Fruit fly (Drosophila melanogaster): ENCODE measurements around the gene cv-d.
A peak's percentile ranks its signal among the peaks of the same experiment; 100 is the strongest.

The cv-d gene

dm6 chr3R:15853347-15853746 is at the start of gene cv-d:
cv-d (minus strand) TSS chr3R:15853581.
- TF ChIP-seq CG32121 (GFP tag; IDR thresholded peaks at IDR 0.05) (no peak), EcR (GFP tag; optimal IDR thresholded peaks at IDR 0.05) (peak; percentile 27), Pif1B (GFP tag; optimal IDR thresholded peaks at IDR 0.05) (no peak), rn (GFP tag; IDR thresholded peaks at IDR 0.05) (no peak), gl (tag; optimal IDR thresholded peaks at IDR 0.05) (no peak), CG8301 (tag; optimal IDR thresholded peaks at IDR 0.05) (no peak)

dm6 chr3R:15901097-15901709 is 47.8 kb upstream of the cv-d start:
- TF ChIP-seq Ets98B (GFP tag; IDR thresholded peaks at IDR 0.05) = peak; percentile 92
- TF ChIP-seq CG32121 (GFP tag; IDR thresholded peaks at IDR 0.05) = peak; percentile 86
- 0 out of 2 replicates have a peak, but pooled peaks have one; percentile 36 for TF ChIP-seq rn (GFP tag; IDR thresholded peaks at IDR 0.05)
- peak; percentile 89 for TF ChIP-seq CG12605 (GFP tag; IDR thresholded peaks at IDR 0.05)
- peak; percentile 95 for TF ChIP-seq fd96Ca (GFP tag; IDR thresholded peaks at IDR 0.05)
- TF ChIP-seq CG10348 (GFP tag; IDR thresholded peaks at IDR 0.05) = peak; percentile 62; the same call in 1 of the 2 replicates
- TF ChIP-seq CG4496 (GFP tag; IDR thresholded peaks at IDR 0.05) = peak; percentile 91

dm6 chr3R:15899650-15900049 is 46.3 kb upstream of the cv-d start:
- TF ChIP-seq CG32121 (GFP tag; IDR thresholded peaks at IDR 0.05) (no peak), fd96Ca (GFP tag; IDR thresholded peaks at IDR 0.05) (peak; percentile 69), D1 (tag; optimal IDR thresholded peaks at IDR 0.05) (no peak), CG8301 (tag; optimal IDR thresholded peaks at IDR 0.05) (peak; percentile 62), CG34367 (tag; optimal IDR thresholded peaks at IDR 0.05) (peak; percentile 74), gl (tag; optimal IDR thresholded peaks at IDR 0.05) (peak; percentile 54), CG10348 (GFP tag; IDR thresholded peaks at IDR 0.05) (no peak), CG8159 (tag; optimal IDR thresholded peaks at IDR 0.05) (peak; percentile 77), Pif1A (GFP tag; optimal IDR thresholded peaks at IDR 0.05) (peak; percentile 70), EcR (GFP tag; optimal IDR thresholded peaks at IDR 0.05) (no peak), Snoo (tag; optimal IDR thresholded peaks at IDR 0.05) (peak; percentile 42), Pif1B (GFP tag; optimal IDR thresholded peaks at IDR 0.05) (peak; percentile 64), CG9948 (tag; optimal IDR thresholded peaks at IDR 0.05) (peak; percentile 77), Ets98B (GFP tag; IDR thresholded peaks at IDR 0.05) (peak; percentile 51; the same call in 1 of the 2 replicates), CG12605 (GFP tag; IDR thresholded peaks at IDR 0.05) (peak; percentile 57; the same call in 1 of the 2 replicates), CG17806 (tag; optimal IDR thresholded peaks at IDR 0.05) (peak; percentile 73), CG15710 (tag; optimal IDR thresholded peaks at IDR 0.05) (peak; percentile 78), CG4496 (GFP tag; IDR thresholded peaks at IDR 0.05) (peak; percentile 61; the same call in 1 of the 3 replicates), CG14655 (GFP tag; optimal IDR thresholded peaks at IDR 0.05) (peak; percentile 63), CG13204 (GFP tag; optimal IDR thresholded peaks at IDR 0.05) (no peak), rn (GFP tag; IDR thresholded peaks at IDR 0.05) (no peak)

DNA sequence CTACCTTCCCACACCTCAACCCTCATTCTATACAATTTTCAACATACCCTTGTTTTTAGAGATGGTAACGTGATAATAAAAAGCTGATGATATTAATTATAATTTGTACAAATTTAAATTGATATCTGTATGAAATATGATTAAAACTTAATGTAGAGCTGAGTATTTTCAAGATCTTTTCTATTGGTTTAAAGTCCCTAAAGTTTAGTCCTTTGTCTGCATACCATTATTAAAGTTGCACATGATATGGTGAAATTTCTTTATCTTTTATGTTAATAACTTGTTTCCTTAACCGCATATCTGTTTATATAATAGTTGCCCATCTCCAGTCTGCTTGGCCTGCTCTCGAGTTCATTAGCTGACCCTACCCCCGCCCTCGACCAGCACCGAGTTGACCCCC is 44.9 kb upstream of the cv-d start:
- TF ChIP-seq Pif1A (GFP tag; optimal IDR thresholded peaks at IDR 0.05) (no peak), CG14655 (GFP tag; optimal IDR thresholded peaks at IDR 0.05) (peak; percentile 34), CG8159 (tag; optimal IDR thresholded peaks at IDR 0.05) (peak; percentile 15), CG8301 (tag; optimal IDR thresholded peaks at IDR 0.05) (peak; percentile 21), CG15710 (tag; optimal IDR thresholded peaks at IDR 0.05) (no peak)

- TF ChIP-seq CG17806 (tag; optimal IDR thresholded peaks at IDR 0.05) = no peak
- no peak for TF ChIP-seq CG4496 (GFP tag; IDR thresholded peaks at IDR 0.05)
- no peak for TF ChIP-seq D1 (tag; optimal IDR thresholded peaks at IDR 0.05)
- no peak for TF ChIP-seq CG32121 (GFP tag; IDR thresholded peaks at IDR 0.05)
- no peak for TF ChIP-seq rn (GFP tag; IDR thresholded peaks at IDR 0.05)
- TF ChIP-seq Pif1B (GFP tag; optimal IDR thresholded peaks at IDR 0.05) = no peak
- TF ChIP-seq Pif1A (GFP tag; optimal IDR thresholded peaks at IDR 0.05) = no peak
- TF ChIP-seq fd96Ca (GFP tag; IDR thresholded peaks at IDR 0.05) = no peak
- no peak for TF ChIP-seq Snoo (tag; optimal IDR thresholded peaks at IDR 0.05)
- no peak for TF ChIP-seq CG12605 (GFP tag; IDR thresholded peaks at IDR 0.05)
- TF ChIP-seq CG34367 (tag; optimal IDR thresholded peaks at IDR 0.05) = no peak
- no peak for TF ChIP-seq CG13204 (GFP tag; optimal IDR thresholded peaks at IDR 0.05)
- TF ChIP-seq CG14655 (GFP tag; optimal IDR thresholded peaks at IDR 0.05) = no peak
- no peak for TF ChIP-seq CG9948 (tag; optimal IDR thresholded peaks at IDR 0.05)
- no peak for TF ChIP-seq gl (tag; optimal IDR thresholded peaks at IDR 0.05)
- TF ChIP-seq CG8301 (tag; optimal IDR thresholded peaks at IDR 0.05) = no peak
- TF ChIP-seq CG8159 (tag; optimal IDR thresholded peaks at IDR 0.05) = no peak
Observed at dm6 chr3R:15895978-15896377, 42.6 kb upstream of the cv-d start, which contains the start of gene CG14877. CG14877 (minus strand) TSS chr3R:15896078.

- TF ChIP-seq EcR (GFP tag; optimal IDR thresholded peaks at IDR 0.05) (no peak), CG8159 (tag; optimal IDR thresholded peaks at IDR 0.05) (no peak), CG4496 (GFP tag; IDR thresholded peaks at IDR 0.05) (no peak), rn (GFP tag; IDR thresholded peaks at IDR 0.05) (no peak), CG15710 (tag; optimal IDR thresholded peaks at IDR 0.05) (no peak), CG10348 (GFP tag; IDR thresholded peaks at IDR 0.05) (no peak), CG17806 (tag; optimal IDR thresholded peaks at IDR 0.05) (no peak)
Observed at dm6 chr3R:15891188-15891820, 37.9 kb upstream of the cv-d start.

All from whole organism, pupa.